Worm (Caenorhabditis elegans) whole organism, L1 larva: ENCODE measurements around the gene nhr-39.

Experiments
- ama-1 ChIP-seq: fragments of 150-350 bp; optimal IDR thresholded peaks from 2 replicates; lab custom pipeline; 2014
- fos-1 ChIP-seq: fragments of 150-350 bp; optimal IDR thresholded peaks from 2 replicates; lab custom pipeline; 2014; ENCODE audit warnings: missing biosample characterization, missing genetic modification characterization

ce11 chrV:9333316-9334048 lies 30.4 kb downstream of the nhr-39 start, which contains the start of gene acl-14:
- TF ChIP-seq fos-1: no peak
- no peak for TF ChIP-seq ama-1
